Fruit fly (Drosophila melanogaster) whole organism, embryonic: ENCODE measurements around the gene Cep135.
A peak's percentile ranks its signal among the peaks of the same experiment; 100 is the strongest.

Source experiments
- CG10274 ChIP-seq: fragments of 200-800 bp; sonication (Bioruptor generic); optimal IDR thresholded peaks from 3 replicates; lab custom pipeline; 2017; ENCODE audit warnings: missing biosample characterization, mild to moderate bottlenecking, missing genetic modification characterization
- CG12659 ChIP-seq: fragments of 200-800 bp; sonication (Bioruptor generic); optimal IDR thresholded peaks from 3 replicates; lab custom pipeline; 2017; ENCODE audit warnings: mild to moderate bottlenecking, missing biosample characterization, missing genetic modification reagents, missing genetic modification characterization
- CG12744 ChIP-seq: fragments of 200-800 bp; sonication (Bioruptor generic); optimal IDR thresholded peaks from 2 replicates; lab custom pipeline; 2016; ENCODE audit warnings: missing biosample characterization, missing genetic modification characterization
- CG13296 ChIP-seq: fragments of 200-800 bp; sonication (Bioruptor generic); optimal IDR thresholded peaks from 3 replicates; lab custom pipeline; 2018; ENCODE audit warnings: missing biosample characterization, mild to moderate bottlenecking, missing genetic modification characterization
- CG13894 ChIP-seq: fragments of 200-800 bp; sonication (Bioruptor generic); optimal IDR thresholded peaks from 3 replicates; lab custom pipeline; 2018; ENCODE audit warnings: missing biosample characterization, mild to moderate bottlenecking, missing genetic modification characterization, moderate library complexity
- CG14050 ChIP-seq: fragments of 200-800 bp; sonication (Bioruptor generic); IDR thresholded peaks from 3 replicates; pipeline ENCODE4 v1.3.6; 2022; ENCODE audit warnings: missing biosample characterization, missing genetic modification characterization
- CG17361 ChIP-seq: fragments of 200-800 bp; sonication (Bioruptor generic); IDR thresholded peaks from 3 replicates; pipeline ENCODE4 v1.3.6; 2022; ENCODE audit warnings: missing biosample characterization, missing genetic modification characterization
- CG17829 ChIP-seq: fragments of 200-800 bp; optimal IDR thresholded peaks from 2 replicates; lab custom pipeline; 2019; ENCODE audit warnings: missing biosample characterization, mild to moderate bottlenecking, missing genetic modification characterization, moderate library complexity
- CG2712 ChIP-seq: fragments of 200-800 bp; optimal IDR thresholded peaks from 3 replicates; lab custom pipeline; 2019; ENCODE audit warnings: missing biosample characterization, mild to moderate bottlenecking, missing genetic modification characterization, moderate library complexity
- CG31441 ChIP-seq: fragments of 200-800 bp; sonication (Bioruptor generic); IDR thresholded peaks from 2 replicates; pipeline ENCODE4 v1.3.6; 2022; ENCODE audit warnings: missing biosample characterization, missing genetic modification characterization
- CG4404 ChIP-seq: fragments of 200-800 bp; sonication (Bioruptor generic); IDR thresholded peaks from 2 replicates; pipeline ENCODE4 v1.3.6; 2022; ENCODE audit warnings: missing biosample characterization, missing genetic modification characterization
- CG4730 ChIP-seq: fragments of 200-800 bp; sonication (Bioruptor generic); IDR thresholded peaks from 2 replicates; pipeline ENCODE4 v1.3.6; 2022; ENCODE audit warnings: missing biosample characterization, missing genetic modification characterization
- CG6175 ChIP-seq: fragments of 200-800 bp; sonication (Bioruptor generic); IDR thresholded peaks from 3 replicates; pipeline ENCODE4 v1.3.6; 2022; ENCODE audit warnings: missing biosample characterization, missing genetic modification characterization
- CG6254 ChIP-seq: fragments of 200-800 bp; sonication (Bioruptor generic); optimal IDR thresholded peaks from 3 replicates; lab custom pipeline; 2017; ENCODE audit warnings: mild to moderate bottlenecking, missing biosample characterization, missing genetic modification reagents, missing genetic modification characterization
- CG8924 ChIP-seq: fragments of 200-800 bp; optimal IDR thresholded peaks from 3 replicates; lab custom pipeline; 2019; ENCODE audit warnings: missing biosample characterization, mild to moderate bottlenecking, missing genetic modification characterization, moderate library complexity
- Dbx ChIP-seq: fragments of 200-800 bp; sonication (Bioruptor generic); IDR thresholded peaks from 3 replicates; pipeline ENCODE4 v1.3.6; 2022; ENCODE audit warnings: missing biosample characterization, missing genetic modification characterization
- Dip2 ChIP-seq: fragments of 200-800 bp; sonication (Bioruptor generic); IDR thresholded peaks from 2 replicates; pipeline ENCODE4 v1.3.6; 2022; ENCODE audit warnings: missing biosample characterization, missing genetic modification characterization
- Dip3 ChIP-seq: fragments of 200-800 bp; sonication (Bioruptor generic); optimal IDR thresholded peaks from 3 replicates; lab custom pipeline; 2016; ENCODE audit warnings: missing biosample characterization, missing genetic modification characterization
- Eip74EF ChIP-seq, 2 experiments: fragments of 200-800 bp in 1 of 2; fragments of >200 bp in 1 of 2; sonication (Bioruptor generic) in 1 of 2; optimal IDR thresholded peaks; 2 replicates each; lab custom pipeline; 2017 to 2019; ENCODE audit warnings: missing biosample characterization in 2 of 2, missing genetic modification characterization in 2 of 2, mild to moderate bottlenecking in 1 of 2, moderate library complexity in 1 of 2
- HHEX ChIP-seq: fragments of 200-800 bp; sonication (Bioruptor generic); optimal IDR thresholded peaks from 3 replicates; lab custom pipeline; 2017; ENCODE audit warnings: missing biosample characterization, mild to moderate bottlenecking, missing genetic modification characterization, missing genetic modification reagents
- Hand ChIP-seq: fragments of 200-800 bp; sonication (Bioruptor generic); optimal IDR thresholded peaks from 2 replicates; lab custom pipeline; 2017; ENCODE audit warnings: mild to moderate bottlenecking, missing biosample characterization, missing genetic modification reagents, missing genetic modification characterization
- Hr51 ChIP-seq, 2 experiments: fragments of 200-800 bp; sonication (Bioruptor generic); optimal IDR thresholded peaks; 2 replicates in 1 of 2; 3 replicates in 1 of 2; lab custom pipeline; 2016 to 2018; ENCODE audit warnings: missing biosample characterization in 2 of 2, missing genetic modification characterization in 2 of 2, mild to moderate bottlenecking in 1 of 2, moderate library complexity in 1 of 2
- Max ChIP-seq: fragments of 200-800 bp; sonication (Bioruptor generic); optimal IDR thresholded peaks from 2 replicates; lab custom pipeline; 2016; ENCODE audit warnings: missing biosample characterization, mild to moderate bottlenecking, missing genetic modification characterization
- Meics ChIP-seq: fragments of 200-800 bp; sonication (Bioruptor generic); optimal IDR thresholded peaks from 2 replicates; lab custom pipeline; 2017; ENCODE audit warnings: missing biosample characterization, mild to moderate bottlenecking, missing genetic modification characterization
- Nf-YC ChIP-seq: fragments of 200-800 bp; optimal IDR thresholded peaks from 3 replicates; lab custom pipeline; 2019; ENCODE audit warnings: missing biosample characterization, mild to moderate bottlenecking, missing genetic modification characterization, moderate library complexity
- NfI ChIP-seq: fragments of 200-800 bp; sonication (Bioruptor generic); optimal IDR thresholded peaks from 3 replicates; lab custom pipeline; 2018; ENCODE audit warnings: missing biosample characterization, mild to moderate bottlenecking, missing genetic modification characterization, moderate library complexity
- PHDP ChIP-seq: fragments of 200-800 bp; sonication (Bioruptor generic); optimal IDR thresholded peaks from 3 replicates; lab custom pipeline; 2018; ENCODE audit warnings: missing biosample characterization, mild to moderate bottlenecking, missing genetic modification characterization, moderate library complexity
- Sox102F ChIP-seq: fragments of 200-800 bp; sonication (Bioruptor generic); optimal IDR thresholded peaks from 2 replicates; lab custom pipeline; 2018; ENCODE audit warnings: missing biosample characterization, mild to moderate bottlenecking, missing genetic modification characterization, moderate library complexity
- Trl ChIP-seq, 3 experiments: fragments of >200 bp in 2 of 3; fragments of 200-800 bp in 1 of 3; sonication (Bioruptor generic) in 1 of 3; optimal IDR thresholded peaks; 2 replicates in 1 of 3; 3 replicates in 2 of 3; lab custom pipeline; 2016 to 2017; ENCODE audit warnings: missing biosample characterization in 1 of 3, missing genetic modification characterization in 1 of 3
- ase ChIP-seq: fragments of 200-800 bp; sonication (Bioruptor generic); IDR thresholded peaks from 3 replicates; pipeline ENCODE4 v1.3.6; 2022; ENCODE audit warnings: missing biosample characterization, missing genetic modification characterization
- az2 ChIP-seq: fragments of 200-800 bp; sonication (Bioruptor generic); optimal IDR thresholded peaks from 3 replicates; lab custom pipeline; 2016; ENCODE audit warnings: missing biosample characterization, missing genetic modification characterization
- bsh ChIP-seq, 2 experiments: fragments of 200-800 bp; sonication (Bioruptor generic); optimal IDR thresholded peaks; 2 replicates each; lab custom pipeline; 2017 to 2018; ENCODE audit warnings: mild to moderate bottlenecking in 2 of 2, missing biosample characterization in 2 of 2, missing genetic modification characterization in 2 of 2, moderate library complexity in 1 of 2
- corto ChIP-seq: fragments of 200-800 bp; sonication (Bioruptor generic); optimal IDR thresholded peaks from 2 replicates; lab custom pipeline; 2016; ENCODE audit warnings: missing biosample characterization, mild to moderate bottlenecking, missing genetic modification characterization, moderate library complexity
- cwo ChIP-seq: fragments of 200-800 bp; sonication (Bioruptor generic); optimal IDR thresholded peaks from 3 replicates; lab custom pipeline; 2017; ENCODE audit warnings: missing biosample characterization, missing genetic modification characterization, mild to moderate bottlenecking, moderate library complexity, missing genetic modification reagents
- dmrt99B ChIP-seq: fragments of 200-800 bp; sonication (Bioruptor generic); optimal IDR thresholded peaks from 2 replicates; lab custom pipeline; 2018; ENCODE audit warnings: missing biosample characterization, mild to moderate bottlenecking, missing genetic modification characterization, moderate library complexity
- dpn ChIP-seq, 2 experiments: fragments of 200-800 bp; sonication (Bioruptor generic); optimal IDR thresholded peaks; 3 replicates each; lab custom pipeline; 2016; ENCODE audit warnings: missing biosample characterization in 2 of 2, missing genetic modification characterization in 2 of 2
- ems ChIP-seq: fragments of 200-800 bp; sonication (Bioruptor generic); optimal IDR thresholded peaks from 3 replicates; lab custom pipeline; 2016; ENCODE audit warnings: missing biosample characterization, missing genetic modification characterization
- fru ChIP-seq: fragments of >200 bp; optimal IDR thresholded peaks from 2 replicates; lab custom pipeline; 2017
- fu2 ChIP-seq: fragments of 200-800 bp; sonication (Bioruptor generic); optimal IDR thresholded peaks from 2 replicates; lab custom pipeline; 2016; ENCODE audit warnings: missing biosample characterization, missing genetic modification characterization
- gce ChIP-seq: fragments of 200-800 bp; sonication (Bioruptor generic); IDR thresholded peaks from 3 replicates; pipeline ENCODE4 v1.3.6; 2022; ENCODE audit warnings: missing biosample characterization, missing genetic modification characterization
- mam ChIP-seq: fragments of 200-800 bp; sonication (Bioruptor generic); optimal IDR thresholded peaks from 3 replicates; lab custom pipeline; 2016; ENCODE audit warnings: missing biosample characterization, missing genetic modification characterization
- nmo ChIP-seq: fragments of 200-800 bp; sonication (Bioruptor generic); optimal IDR thresholded peaks from 2 replicates; lab custom pipeline; 2018; ENCODE audit warnings: missing biosample characterization, mild to moderate bottlenecking, missing genetic modification characterization, moderate library complexity
- oc ChIP-seq: fragments of 200-800 bp; sonication (Bioruptor generic); optimal IDR thresholded peaks from 2 replicates; lab custom pipeline; 2018; ENCODE audit warnings: missing biosample characterization, mild to moderate bottlenecking, missing genetic modification characterization, moderate library complexity
- salm ChIP-seq: fragments of 200-800 bp; sonication (Bioruptor generic); optimal IDR thresholded peaks from 2 replicates; lab custom pipeline; 2018; ENCODE audit warnings: missing biosample characterization, mild to moderate bottlenecking, missing genetic modification characterization
- tap ChIP-seq: fragments of 200-800 bp; optimal IDR thresholded peaks from 3 replicates; lab custom pipeline; 2019; ENCODE audit warnings: missing biosample characterization, mild to moderate bottlenecking, missing genetic modification characterization, moderate library complexity
- tgo ChIP-seq: fragments of 200-800 bp; sonication (Bioruptor generic); IDR thresholded peaks from 3 replicates; pipeline ENCODE4 v1.3.6; 2022; ENCODE audit warnings: missing biosample characterization, missing genetic modification characterization
- trem ChIP-seq: fragments of 200-800 bp; optimal IDR thresholded peaks from 3 replicates; lab custom pipeline; 2019; ENCODE audit warnings: missing biosample characterization, mild to moderate bottlenecking, missing genetic modification characterization, moderate library complexity
- trh ChIP-seq: fragments of 200-800 bp; sonication (Bioruptor generic); optimal IDR thresholded peaks from 2 replicates; lab custom pipeline; 2016; ENCODE audit warnings: missing biosample characterization, missing genetic modification characterization
- unpg ChIP-seq: fragments of 200-800 bp; sonication (Bioruptor generic); optimal IDR thresholded peaks from 3 replicates; lab custom pipeline; 2018; ENCODE audit warnings: missing biosample characterization, mild to moderate bottlenecking, missing genetic modification characterization, moderate library complexity

Gene Cep135

dm6 chr3L:15089083-15089704 lies 27.3 kb upstream of the Cep135 start (continued):
- no peak for TF ChIP-seq fu2 (GFP tag; lab: Kevin White, UChicago)
- no peak for TF ChIP-seq ase (GFP tag; lab: Robert Waterston, UW)
- TF ChIP-seq CG17829 (tag; lab: Kevin White, UChicago) = peak; percentile 33
- peak; percentile 46 for TF ChIP-seq Sox102F (GFP tag; lab: Kevin White, UChicago)
- peak in 1 of 2 experiments; percentile 44 for TF ChIP-seq bsh (GFP tag; optimal IDR thresholded peaks at IDR 0.05; lab: Kevin White, UChicago)
- peak; percentile 15 for TF ChIP-seq Meics (GFP tag; lab: Kevin White, UChicago)
- TF ChIP-seq Hand (GFP tag; lab: Kevin White, UChicago) = no peak
- no peak for TF ChIP-seq ems (GFP tag; lab: Kevin White, UChicago)
- TF ChIP-seq oc (tag; lab: Kevin White, UChicago) = no peak
- peak; percentile 62 for TF ChIP-seq cwo (GFP tag; lab: Kevin White, UChicago)
- no peak for TF ChIP-seq CG13894 (tag; lab: Kevin White, UChicago)
- TF ChIP-seq nmo (GFP tag; lab: Kevin White, UChicago) = no peak
- TF ChIP-seq trem (tag; lab: Kevin White, UChicago) = no peak
- TF ChIP-seq CG8924 (tag; lab: Kevin White, UChicago) = peak; percentile 31
- no peak for TF ChIP-seq dpn (GFP tag; optimal IDR thresholded peaks at IDR 0.05; lab: Kevin White, UChicago)
- no peak for TF ChIP-seq Max
- TF ChIP-seq Hr51 (GFP tag; optimal IDR thresholded peaks at IDR 0.05; lab: Kevin White, UChicago) = peak in 1 of 2 experiments; percentile 65
- TF ChIP-seq salm = no peak
- TF ChIP-seq gce (GFP tag; lab: Robert Waterston, UW) = no peak
- 0 out of 3 replicates have a peak, but pooled peaks have one; percentile 15 for TF ChIP-seq CG17361 (GFP tag; lab: Robert Waterston, UW)
- peak; percentile 18 for TF ChIP-seq CG13296 (GFP tag; lab: Kevin White, UChicago)
- TF ChIP-seq corto (GFP tag; lab: Kevin White, UChicago) = no peak
- TF ChIP-seq CG12659 (GFP tag; lab: Kevin White, UChicago) = no peak
- no peak for TF ChIP-seq Dip3 (GFP tag; lab: Kevin White, UChicago)
- no peak for TF ChIP-seq CG4730 (GFP tag; lab: Robert Waterston, UW)
- TF ChIP-seq CG2712 = peak; percentile 63
- TF ChIP-seq PHDP = peak; percentile 53
- TF ChIP-seq CG6175 (GFP tag; lab: Robert Waterston, UW) = no peak
- no peak for TF ChIP-seq CG6254 (GFP tag; lab: Kevin White, UChicago)
- TF ChIP-seq Dbx (GFP tag; lab: Robert Waterston, UW) = no peak
- TF ChIP-seq Eip74EF (GFP tag; optimal IDR thresholded peaks at IDR 0.05; lab: Kevin White, UChicago) = peak in 1 of 2 experiments; percentile 15
- TF ChIP-seq Trl (optimal IDR thresholded peaks at IDR 0.05; lab: Kevin White, UChicago) = no peak
- no peak for TF ChIP-seq Trl (GFP tag; optimal IDR thresholded peaks at IDR 0.05; lab: Kevin White, UChicago)
- no peak for TF ChIP-seq az2 (GFP tag; lab: Kevin White, UChicago)
- no peak for TF ChIP-seq CG4404 (GFP tag; lab: Robert Waterston, UW)
- TF ChIP-seq CG14050 = no peak
- TF ChIP-seq tgo = no peak
- no peak for TF ChIP-seq NfI
- TF ChIP-seq dmrt99B (tag; lab: Kevin White, UChicago) = peak; percentile 42
- no peak for TF ChIP-seq mam
- TF ChIP-seq unpg (GFP tag; lab: Kevin White, UChicago) = peak; percentile 40
- TF ChIP-seq CG12744 = no peak
- no peak for TF ChIP-seq CG10274 (GFP tag; lab: Kevin White, UChicago)
- no peak for TF ChIP-seq fru (lab: Kevin White, UChicago)
- no peak for TF ChIP-seq Dip2 (GFP tag; lab: Robert Waterston, UW)
- TF ChIP-seq trh = no peak
- TF ChIP-seq HHEX (GFP tag; lab: Kevin White, UChicago) = no peak
- TF ChIP-seq CG31441 (GFP tag; lab: Robert Waterston, UW) = peak; percentile 48
- peak; percentile 43 for TF ChIP-seq tap (tag; lab: Kevin White, UChicago)
- peak; percentile 23 for TF ChIP-seq Nf-YC (tag; lab: Kevin White, UChicago)
